Fruit fly (Drosophila melanogaster) whole organism: ENCODE results near the gene CG6962.

Experiments used
- CG8478 ChIP-seq: fragments of >200 bp; optimal IDR thresholded peaks from 2 replicates; lab custom pipeline; 2018; ENCODE audit warnings: inconsistent platforms
- EcR ChIP-seq, 2 experiments: fragments of >200 bp; optimal IDR thresholded peaks; 2 replicates each; lab custom pipeline; 2017; ENCODE audit warnings: missing biosample characterization in 2 of 2, missing genetic modification characterization in 2 of 2, missing genetic modification reagents in 2 of 2
- pan ChIP-seq: fragments of >200 bp; optimal IDR thresholded peaks from 2 replicates; lab custom pipeline; 2017

DNA sequence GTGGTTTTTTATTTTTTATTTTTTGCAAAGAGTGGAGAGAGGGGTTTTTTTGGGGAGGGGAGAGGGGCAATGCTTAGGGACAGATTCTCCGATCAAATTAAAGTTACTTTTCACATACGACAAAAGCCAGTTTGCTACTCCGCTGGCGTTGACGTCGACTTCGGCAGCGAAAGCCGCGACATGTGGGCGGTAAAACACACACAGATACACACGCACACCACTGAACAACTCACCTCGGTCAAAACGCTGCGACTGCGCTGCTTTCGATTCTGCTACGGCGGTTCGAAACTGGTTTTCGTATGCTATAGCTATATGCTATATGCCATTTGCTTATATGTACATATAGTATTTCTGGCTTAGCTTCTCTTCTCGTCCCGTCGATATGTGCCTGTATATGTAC, 13.8 kb downstream of the CG6962 start:
- no peak for TF ChIP-seq EcR (GFP tag; optimal IDR thresholded peaks at IDR 0.05; lab: Kevin White, UChicago)
- no peak for TF ChIP-seq CG8478 (lab: Kevin White, UChicago)
- peak; percentile 19 for TF ChIP-seq pan (lab: Kevin White, UChicago)
